Worm (Caenorhabditis elegans) whole organism, young adult: Measurements from ENCODE around the gene F14D7.18.

Experiments
- F49E8.2 ChIP-seq: sonication (generic microtip); optimal IDR thresholded peaks from 3 replicates; lab custom pipeline; 2017; ENCODE audit warnings: missing genetic modification characterization, mild to moderate bottlenecking, missing compliant biosample characterization, antibody characterized with exemption, moderate library complexity; ENCODE audit not compliant: insufficient read depth
- attf-3 ChIP-seq: fragments of 200-800 bp; sonication (Bioruptor generic); conservative IDR thresholded peaks from 2 replicates; pipeline ENCODE4 v1.3.6; 2022; ENCODE audit warnings: missing genetic modification reagents, missing genetic modification characterization, missing compliant biosample characterization
- bed-1 ChIP-seq: fragments of 200-800 bp; sonication (Bioruptor generic); IDR thresholded peaks from 2 replicates; pipeline ENCODE4 v1.3.6; 2022; ENCODE audit warnings: missing genetic modification reagents, missing genetic modification characterization, missing compliant biosample characterization
- ceh-27 ChIP-seq: fragments of 200-800 bp; sonication (Bioruptor generic); optimal IDR thresholded peaks from 2 replicates; lab custom pipeline; 2018; ENCODE audit warnings: mild to moderate bottlenecking, missing genetic modification characterization, moderate library complexity, missing compliant biosample characterization
- ceh-79 ChIP-seq: sonication (generic microtip); optimal IDR thresholded peaks from 2 replicates; lab custom pipeline; 2017; ENCODE audit warnings: mild to moderate bottlenecking, missing genetic modification characterization, missing compliant biosample characterization
- hlh-26 ChIP-seq: fragments of 200-800 bp; sonication (Bioruptor generic); conservative IDR thresholded peaks from 2 replicates; pipeline ENCODE4 v1.3.6; 2022; ENCODE audit warnings: missing genetic modification reagents, missing genetic modification characterization, missing compliant biosample characterization
- sea-2 ChIP-seq: fragments of 200-800 bp; sonication (Bioruptor generic); IDR thresholded peaks from 2 replicates; pipeline ENCODE4 v1.3.6; 2022; ENCODE audit warnings: missing genetic modification characterization, missing compliant biosample characterization
- snpc-3.4 ChIP-seq: sonication (generic microtip); optimal IDR thresholded peaks from 2 replicates; lab custom pipeline; 2017; ENCODE audit warnings: missing genetic modification characterization, mild to moderate bottlenecking, missing compliant biosample characterization, antibody characterized with exemption, moderate library complexity, missing genotype, missing genetic modification reagents
- snpc-4 ChIP-seq, 5 experiments: fragments of 150-350 bp in 1 of 5; sonication (generic microtip) in 4 of 5; optimal IDR thresholded peaks; 2 replicates each; lab custom pipeline; 2014 to 2018; ENCODE audit warnings: missing genetic modification characterization in 5 of 5, missing biosample characterization in 3 of 5, antibody characterized with exemption in 2 of 5, mild to moderate bottlenecking in 2 of 5, missing compliant biosample characterization in 2 of 5, missing genotype in 2 of 5, moderate library complexity in 2 of 5, missing genetic modification reagents in 1 of 5
- tbp1 ChIP-seq: fragments of 200-800 bp; sonication (Bioruptor generic); optimal IDR thresholded peaks from 2 replicates; lab custom pipeline; 2018; ENCODE audit warnings: mild to moderate bottlenecking, missing genetic modification characterization, missing compliant biosample characterization
- ztf-6 ChIP-seq: fragments of 200-800 bp; sonication (Bioruptor generic); IDR thresholded peaks from 2 replicates; pipeline ENCODE4 v1.3.6; 2022; ENCODE audit warnings: missing genetic modification reagents, missing genetic modification characterization, missing compliant biosample characterization

ce11 chrV:14317204-14317603 lies 26.7 kb upstream of the F14D7.18 start:
- TF ChIP-seq ztf-6 (GFP tag; lab: Robert Waterston, UW) (no peak), snpc-4 (GFP tag; optimal IDR thresholded peaks at IDR 0.05; lab: Kevin White, UChicago) (no peak), snpc-4 (tag; optimal IDR thresholded peaks at IDR 0.05; lab: Kevin White, UChicago) (no peak), attf-3 (GFP tag; lab: Robert Waterston, UW) (no peak), ceh-27 (GFP tag; lab: Kevin White, UChicago) (no peak), tbp1 (no peak), hlh-26 (GFP tag; lab: Robert Waterston, UW) (no peak), ceh-79 (no peak), snpc-3.4 (no peak), F49E8.2 (tag; lab: Kevin White, UChicago) (no peak), sea-2 (no peak), bed-1 (GFP tag; lab: Robert Waterston, UW) (no peak)
